Worm (Caenorhabditis elegans): Measurements from ENCODE around the gene C49H3.3.

- TF ChIP-seq ceh-82 (tag; optimal IDR thresholded peaks at IDR 0.05) (no peak), elt-1 (tag; optimal IDR thresholded peaks at IDR 0.05) (no peak), alr-1 (tag; optimal IDR thresholded peaks at IDR 0.05) (no peak), F13H6.1 (tag; optimal IDR thresholded peaks at IDR 0.05) (no peak), nhr-11 (tag; optimal IDR thresholded peaks at IDR 0.05) (no peak), sma-9 (GFP tag; optimal IDR thresholded peaks at IDR 0.05) (no peak), sma-9 (tag; optimal IDR thresholded peaks at IDR 0.05) (no peak), C34F6.9 (tag; optimal IDR thresholded peaks at IDR 0.05) (no peak), fos-1 (tag; optimal IDR thresholded peaks at IDR 0.05) (no peak), nhr-237 (tag; optimal IDR thresholded peaks at IDR 0.05) (no peak), snpc-4 (tag; optimal IDR thresholded peaks at IDR 0.05) (no peak), nhr-77 (tag; optimal IDR thresholded peaks at IDR 0.05) (no peak)
Measured at ce11 chrIV:7881166-7881565, 43.0 kb upstream of the C49H3.3 start.
